Worm (Caenorhabditis elegans): ENCODE measurements around the gene ubc-21.
A peak's percentile ranks its signal among the peaks of the same experiment; 100 is the strongest.

ce11 chrX:8831162-8831561, 38.3 kb upstream of the ubc-21 start, which contains the start of gene C28G1.6:
- TF ChIP-seq aly-2 (tag; optimal IDR thresholded peaks at IDR 0.05) (no peak), unc-62 (GFP tag; optimal IDR thresholded peaks at IDR 0.05) (no peak), nhr-12 (tag; optimal IDR thresholded peaks at IDR 0.05) (no peak), snpc-4 (tag; optimal IDR thresholded peaks at IDR 0.05) (no peak), elt-2 (tag; optimal IDR thresholded peaks at IDR 0.05) (peak; percentile 54), nhr-11 (tag; optimal IDR thresholded peaks at IDR 0.05) (no peak)
